Fruit fly (Drosophila melanogaster) whole organism: ENCODE results near the gene CG17234.

Experiments
- CG8478 ChIP-seq: fragments of >200 bp; optimal IDR thresholded peaks from 2 replicates; lab custom pipeline; 2018; ENCODE audit warnings: inconsistent platforms
- Dll ChIP-seq: fragments of >200 bp; optimal IDR thresholded peaks from 2 replicates; lab custom pipeline; 2017
- EcR ChIP-seq, 2 experiments: fragments of >200 bp; optimal IDR thresholded peaks; 2 replicates each; lab custom pipeline; 2017; ENCODE audit warnings: missing biosample characterization in 2 of 2, missing genetic modification characterization in 2 of 2, missing genetic modification reagents in 2 of 2
- pan ChIP-seq: fragments of >200 bp; optimal IDR thresholded peaks from 2 replicates; lab custom pipeline; 2017
- psq ChIP-seq: fragments of >200 bp; optimal IDR thresholded peaks from 2 replicates; lab custom pipeline; 2017
- usp ChIP-seq: fragments of >200 bp; optimal IDR thresholded peaks from 2 replicates; lab custom pipeline; 2017; ENCODE audit warnings: missing biosample characterization, missing genetic modification characterization, mixed read lengths

DNA sequence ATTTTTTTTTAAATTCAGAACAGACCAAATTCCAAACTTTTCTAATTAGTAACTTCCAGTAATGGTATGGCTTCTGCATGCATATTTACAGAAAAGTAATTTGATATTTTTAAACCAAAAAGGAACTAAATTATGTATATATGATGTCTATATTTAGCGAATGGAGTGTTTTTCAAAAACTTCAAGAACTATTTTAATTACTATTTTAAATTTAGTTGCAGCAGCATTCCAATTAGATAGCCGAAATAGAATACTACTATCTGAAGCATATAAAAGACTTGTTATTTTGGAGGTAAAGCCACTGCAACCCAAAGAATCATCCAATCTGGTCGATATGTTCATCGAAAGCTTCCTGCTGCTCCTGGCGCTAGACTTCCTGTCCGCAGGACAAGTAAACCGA is at the start of gene CG17234:
- TF ChIP-seq CG8478 (no peak), Dll (no peak), usp (GFP tag; lab: Kevin White, UChicago) (no peak), pan (lab: Kevin White, UChicago) (no peak), psq (lab: Kevin White, UChicago) (no peak), EcR (GFP tag; optimal IDR thresholded peaks at IDR 0.05; lab: Kevin White, UChicago) (no peak)
